Worm (Caenorhabditis elegans): ENCODE data around the gene col-142.

col-142 gene

ce11 chrV:6796894-6797293, 34.1 kb upstream of the col-142 start (continued):
- TF ChIP-seq dve-1 (tag; optimal IDR thresholded peaks at IDR 0.05; ENCODE audit: insufficient read depth): peak; percentile 24
- TF ChIP-seq dpl-1 (GFP tag; optimal IDR thresholded peaks at IDR 0.05): peak; percentile 36
- no peak for TF ChIP-seq nhr-42 (GFP tag; IDR thresholded peaks at IDR 0.05)
- peak in 1 of 2 experiments; percentile 50 for TF ChIP-seq mdl-1 (tag; optimal IDR thresholded peaks at IDR 0.05)
- TF ChIP-seq hlh-30 (tag; optimal IDR thresholded peaks at IDR 0.05; ENCODE audit: insufficient read depth): peak; percentile 0
- no peak for TF ChIP-seq hlh-11 (tag; optimal IDR thresholded peaks at IDR 0.05)

- TF ChIP-seq dmd-8 (GFP tag; IDR thresholded peaks at IDR 0.05) (no peak), F10B5.3 (tag; optimal IDR thresholded peaks at IDR 0.05) (no peak), nhr-111 (GFP tag; optimal IDR thresholded peaks at IDR 0.05) (no peak), nhr-237 (tag; optimal IDR thresholded peaks at IDR 0.05) (no peak), Y75B8A.6 (GFP tag; IDR thresholded peaks at IDR 0.05) (no peak), egl-43 (GFP tag; IDR thresholded peaks at IDR 0.05) (no peak), nhr-28 (tag; optimal IDR thresholded peaks at IDR 0.05) (no peak), rbr-2 (tag; optimal IDR thresholded peaks at IDR 0.05) (no peak), fkh-10 (GFP tag; optimal IDR thresholded peaks at IDR 0.05) (no peak), mxl-3 (GFP tag; optimal IDR thresholded peaks at IDR 0.05) (no peak), mdt-29 (GFP tag; IDR thresholded peaks at IDR 0.05) (no peak), hif-1 (tag; optimal IDR thresholded peaks at IDR 0.05) (no peak), dmd-6 (GFP tag; IDR thresholded peaks at IDR 0.05) (no peak), ZK546.5 (tag; optimal IDR thresholded peaks at IDR 0.05) (no peak), lim-7 (GFP tag; IDR thresholded peaks at IDR 0.05) (no peak), T20F7.1 (GFP tag; optimal IDR thresholded peaks at IDR 0.05) (no peak), nhr-76 (tag; optimal IDR thresholded peaks at IDR 0.05) (no peak), zag-1 (tag; optimal IDR thresholded peaks at IDR 0.05) (no peak), mep-1 (tag; optimal IDR thresholded peaks at IDR 0.05) (no peak), Y48G9A.11 (GFP tag; IDR thresholded peaks at IDR 0.05) (no peak)
These were observed 31.4 kb upstream of the col-142 start, which contains the start of gene dmsr-9 for ce11 chrV:6799564-6799963. TSS of gene dmsr-9 (minus strand) at chrV:6799664.

ce11 chrV:6801850-6802249, 29.1 kb upstream of the col-142 start, which contains the start of gene dmsr-10:
TSS of gene dmsr-10 (minus strand) at chrV:6801950.
- TF ChIP-seq aha-1 (tag) (peak; percentile 3), ceh-28 (tag; optimal IDR thresholded peaks at IDR 0.05) (no peak)

- TF ChIP-seq ceh-28 (tag; optimal IDR thresholded peaks at IDR 0.05): no peak
- no peak for TF ChIP-seq F37D6.2 (tag; optimal IDR thresholded peaks at IDR 0.05)
- TF ChIP-seq ZK546.5 (tag; optimal IDR thresholded peaks at IDR 0.05): no peak
- no peak for TF ChIP-seq mxl-2 (GFP tag; conservative IDR thresholded peaks at IDR 0.05)
- TF ChIP-seq snpc-4 (tag; optimal IDR thresholded peaks at IDR 0.05): no peak
- no peak for TF ChIP-seq nhr-76 (tag; optimal IDR thresholded peaks at IDR 0.05)
- no peak for TF ChIP-seq hlh-30 (tag; optimal IDR thresholded peaks at IDR 0.05; ENCODE audit: insufficient read depth)
- TF ChIP-seq php-3 (GFP tag; IDR thresholded peaks at IDR 0.05): no peak
- no peak for TF ChIP-seq unc-130 (GFP tag; optimal IDR thresholded peaks at IDR 0.05)
- no peak for TF ChIP-seq mdl-1 (tag; optimal IDR thresholded peaks at IDR 0.05)
- no peak for TF ChIP-seq nhr-28 (tag; optimal IDR thresholded peaks at IDR 0.05)
- no peak for TF ChIP-seq madf-5 (GFP tag; IDR thresholded peaks at IDR 0.05)
- no peak for TF ChIP-seq arid-1 (GFP tag; conservative IDR thresholded peaks at IDR 0.05)
These were observed 27.0 kb upstream of the col-142 start, which contains the start of gene dmsr-11 for ce11 chrV:6803992-6804391. TSS of gene dmsr-11 (minus strand) at chrV:6804092.

- no peak for TF ChIP-seq daf-12 (tag; optimal IDR thresholded peaks at IDR 0.05)
- TF ChIP-seq dve-1 (tag; optimal IDR thresholded peaks at IDR 0.05; ENCODE audit: insufficient read depth): no peak
- no peak for TF ChIP-seq Y75B8A.6 (GFP tag; IDR thresholded peaks at IDR 0.05)
- no peak for TF ChIP-seq unc-130 (GFP tag; optimal IDR thresholded peaks at IDR 0.05)
- TF ChIP-seq mxl-3 (GFP tag; optimal IDR thresholded peaks at IDR 0.05): no peak
- TF ChIP-seq attf-4 (tag; optimal IDR thresholded peaks at IDR 0.05): no peak
- TF ChIP-seq daf-16 (GFP tag; optimal IDR thresholded peaks at IDR 0.05): no peak
- no peak for TF ChIP-seq daf-16 (tag; optimal IDR thresholded peaks at IDR 0.05)
- TF ChIP-seq lim-7 (GFP tag; IDR thresholded peaks at IDR 0.05): no peak
- no peak for TF ChIP-seq hlh-11 (tag; optimal IDR thresholded peaks at IDR 0.05)
- TF ChIP-seq arid-1 (GFP tag; conservative IDR thresholded peaks at IDR 0.05): no peak
- no peak for TF ChIP-seq ztf-7 (tag; optimal IDR thresholded peaks at IDR 0.05)
- no peak for TF ChIP-seq lin-13 (GFP tag; optimal IDR thresholded peaks at IDR 0.05)
- TF ChIP-seq ceh-28 (tag; optimal IDR thresholded peaks at IDR 0.05): no peak
- TF ChIP-seq T26A8.4 (GFP tag; IDR thresholded peaks at IDR 0.05): no peak
- no peak for TF ChIP-seq skn-1 (tag; optimal IDR thresholded peaks at IDR 0.05)
These were observed 24.6 kb upstream of the col-142 start, which contains the start of gene dmsr-12 for ce11 chrV:6806340-6806739. TSS of gene dmsr-12 (minus strand) at chrV:6806440.

All from whole organism, L4 larva.